Worm (Caenorhabditis elegans): ENCODE measurements around the gene snx-13.
"Not testable (repeated sequence)": the region's sequence is repeated elsewhere in the genome, so short reads cannot be mapped to it uniquely, and the experiment has no call there.

The snx-13 gene

DNA sequence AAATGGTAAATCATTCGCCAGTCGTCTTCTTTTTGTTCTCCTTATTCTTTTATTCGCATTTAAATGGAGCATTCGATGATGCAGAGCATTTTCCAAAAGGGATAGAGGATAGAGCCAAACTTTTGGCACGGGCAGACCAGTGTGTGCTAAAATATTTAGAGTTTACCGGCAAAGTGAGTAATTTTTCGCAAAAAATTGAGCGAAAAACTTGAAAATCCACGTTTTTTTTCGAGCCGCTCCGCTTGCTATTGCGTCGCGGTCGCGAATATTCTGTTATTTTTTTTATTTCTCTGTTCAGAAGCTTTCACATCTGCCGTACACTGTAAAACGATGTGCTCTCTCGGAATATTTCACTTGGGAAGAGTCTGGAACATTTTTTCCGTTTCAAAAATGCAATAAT is 1.6 kb upstream of the snx-13 start, which contains the start of gene Y116A8C.43:
TSS of gene Y116A8C.43 (plus strand) at position 3 of the 400 bp plus-strand sequence.
- TF ChIP-seq ama-1 (optimal IDR thresholded peaks at IDR 0.05) (peak; percentile 64), pes-1 (GFP tag; IDR thresholded peaks at IDR 0.05) (no peak), hmg-4 (GFP tag; optimal IDR thresholded peaks at IDR 0.05) (no peak)

DNA sequence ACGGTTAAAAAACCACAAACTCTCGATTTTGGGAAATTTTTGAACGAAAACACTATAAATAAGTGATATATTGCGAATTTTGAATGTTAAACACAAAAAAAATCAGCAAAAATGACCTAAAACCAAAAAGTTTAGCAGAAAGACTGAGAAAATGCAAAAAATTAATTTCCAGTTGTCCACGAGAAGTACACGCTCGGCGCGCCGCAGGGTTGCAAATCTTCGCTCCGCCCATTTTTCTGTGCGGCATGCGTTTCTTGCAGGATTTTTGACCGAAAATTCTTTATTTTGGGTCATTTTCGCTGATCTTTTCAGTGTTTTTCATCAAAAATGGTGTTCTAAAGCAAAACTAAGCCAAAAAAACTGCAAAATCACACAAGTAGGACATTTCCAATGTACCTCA is 2.4 kb downstream of the snx-13 start:
- no peak for TF ChIP-seq aly-1 (tag; optimal IDR thresholded peaks at IDR 0.05)
- TF ChIP-seq pes-1 (GFP tag; IDR thresholded peaks at IDR 0.05): no peak
- TF ChIP-seq hnd-1 (tag; optimal IDR thresholded peaks at IDR 0.05): no peak
- TF ChIP-seq sea-1 (GFP tag; conservative IDR thresholded peaks at IDR 0.05): no peak
- TF ChIP-seq B0310.2 (tag; optimal IDR thresholded peaks at IDR 0.05): no peak
- no peak for TF ChIP-seq hmbx-1 (tag; optimal IDR thresholded peaks at IDR 0.05)
- no peak for TF ChIP-seq tbx-11 (GFP tag; IDR thresholded peaks at IDR 0.05)
- no peak for TF ChIP-seq ama-1 (optimal IDR thresholded peaks at IDR 0.05)
- TF ChIP-seq ets-7 (tag; optimal IDR thresholded peaks at IDR 0.05): no peak
- no peak for TF ChIP-seq F13C5.2 (tag; optimal IDR thresholded peaks at IDR 0.05)
- no peak for TF ChIP-seq scrt-1 (GFP tag; IDR thresholded peaks at IDR 0.05)
- no peak for TF ChIP-seq flt-1 (GFP tag; IDR thresholded peaks at IDR 0.05)
- TF ChIP-seq ceh-13 (GFP tag; optimal IDR thresholded peaks at IDR 0.05): no peak
- TF ChIP-seq ceh-36 (tag; optimal IDR thresholded peaks at IDR 0.05): no peak

DNA sequence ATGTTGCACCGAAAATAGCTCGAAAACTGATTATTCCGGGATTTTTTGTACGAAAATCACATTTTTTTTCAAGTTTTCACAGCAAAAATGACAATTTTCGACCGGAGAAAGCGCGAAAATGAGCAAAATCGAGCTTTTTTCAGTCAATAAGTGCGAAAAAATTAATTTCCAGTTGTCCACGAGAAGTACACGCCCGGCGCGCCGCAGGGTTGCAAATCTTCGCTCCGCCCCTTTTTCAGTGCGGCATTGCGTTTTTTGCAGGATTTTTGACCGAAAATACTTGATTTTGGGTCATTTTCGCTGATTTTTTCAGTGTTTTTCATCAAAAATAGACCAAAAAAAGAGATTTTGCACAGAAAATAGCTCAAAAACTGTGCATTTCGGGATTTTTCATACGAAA is 2.9 kb downstream of the snx-13 start:
- TF ChIP-seq flt-1 (GFP tag; IDR thresholded peaks at IDR 0.05) (no peak), sea-1 (GFP tag; conservative IDR thresholded peaks at IDR 0.05) (no peak), ets-7 (tag; optimal IDR thresholded peaks at IDR 0.05) (no peak), tbx-37 (GFP tag; conservative IDR thresholded peaks at IDR 0.05) (no peak), scrt-1 (GFP tag; IDR thresholded peaks at IDR 0.05) (no peak), tra-4 (tag; optimal IDR thresholded peaks at IDR 0.05) (no peak), ceh-13 (GFP tag; optimal IDR thresholded peaks at IDR 0.05) (no peak), hmg-4 (GFP tag; optimal IDR thresholded peaks at IDR 0.05) (no peak), ama-1 (optimal IDR thresholded peaks at IDR 0.05) (no peak), F13C5.2 (tag; optimal IDR thresholded peaks at IDR 0.05) (no peak)

- no peak for TF ChIP-seq B0310.2 (tag; optimal IDR thresholded peaks at IDR 0.05)
- TF ChIP-seq flt-1 (GFP tag; IDR thresholded peaks at IDR 0.05): no peak
These were observed 8.6 kb downstream of the snx-13 start, which contains the start of gene Y116A8C.25 for ce11 chrIV:17078649-17079048. Y116A8C.25 (minus strand) TSS chrIV:17078749.

ce11 chrIV:17076000-17076399 is 11.2 kb downstream of the snx-13 start:
- TF ChIP-seq pes-1 (GFP tag; IDR thresholded peaks at IDR 0.05): 0 out of 2 replicates have a peak, but pooled peaks have one; percentile 33

DNA sequence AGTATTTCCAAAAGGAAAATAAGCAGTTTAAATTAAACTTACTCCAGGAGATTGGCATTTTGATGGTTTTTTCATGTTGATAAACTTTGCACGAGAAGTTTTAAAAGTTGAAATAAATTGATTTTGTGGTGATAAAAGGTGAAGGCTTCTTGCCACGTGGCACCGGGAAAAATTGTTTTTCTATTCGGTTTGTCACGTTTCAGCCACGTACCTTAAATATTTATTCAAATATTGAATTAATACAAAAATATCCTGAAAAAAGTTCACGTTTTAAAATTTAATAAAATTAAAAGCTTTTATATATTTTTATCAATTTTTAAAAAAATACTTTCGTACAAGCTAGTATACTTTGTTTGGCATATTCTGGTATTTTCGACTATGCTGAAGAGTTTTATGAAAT is 16.4 kb downstream of the snx-13 start, which contains the start of gene Y116A8C.24:
TSS of gene Y116A8C.24 (minus strand) at position 101 of the 400 bp plus-strand sequence.
- not testable (repeated sequence) for TF ChIP-seq tra-4 (tag; optimal IDR thresholded peaks at IDR 0.05); hnd-1 (tag; optimal IDR thresholded peaks at IDR 0.05); hmg-4 (GFP tag; optimal IDR thresholded peaks at IDR 0.05)

DNA sequence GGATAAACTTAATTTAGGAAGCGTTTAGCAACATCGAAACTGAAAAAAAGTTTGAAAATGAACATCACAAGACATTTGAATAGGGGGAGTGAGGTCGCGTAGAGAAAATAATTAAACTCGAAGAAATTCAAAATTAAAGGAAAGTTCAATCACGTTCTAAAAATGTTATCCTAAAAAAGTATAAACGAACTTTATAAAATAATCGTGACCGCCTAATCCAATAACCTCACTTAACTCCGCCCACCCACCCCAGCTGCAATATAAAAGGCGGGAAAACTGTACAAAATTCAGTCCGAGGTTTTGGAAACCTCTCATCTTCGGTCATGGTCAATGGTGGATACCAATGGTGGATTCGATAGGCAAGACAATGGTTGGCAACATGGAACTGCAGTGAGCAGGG is 22.3 kb downstream of the snx-13 start, which contains the start of gene Y116A8C.465:
TSS of gene Y116A8C.465 (plus strand) at position 301 of the 400 bp plus-strand sequence.
- TF ChIP-seq aly-1 (tag; optimal IDR thresholded peaks at IDR 0.05); ceh-13 (GFP tag; optimal IDR thresholded peaks at IDR 0.05); ama-1 (optimal IDR thresholded peaks at IDR 0.05): not testable (repeated sequence)

DNA sequence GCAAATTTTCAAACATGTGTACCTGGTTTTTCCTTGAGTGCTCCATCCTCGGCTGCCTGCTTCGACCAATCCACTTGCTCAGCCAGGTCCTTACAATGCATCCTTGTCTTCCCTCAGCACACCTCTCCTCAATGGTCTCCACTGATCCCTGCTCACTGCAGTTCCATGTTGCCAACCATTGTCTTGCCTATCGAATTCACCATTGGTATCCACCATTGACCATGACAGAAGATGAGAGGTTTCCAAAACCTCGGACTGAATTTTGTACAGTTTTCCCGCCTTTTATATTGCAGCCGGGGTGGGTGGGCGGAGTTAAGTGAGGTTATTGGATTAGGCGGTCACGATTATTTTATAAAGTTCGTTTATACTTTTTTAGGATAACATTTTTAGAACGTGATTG is 23.5 kb downstream of the snx-13 start, which contains the start of gene Y116A8C.467:
TSS of gene Y116A8C.467 (minus strand) at position 101 of the 400 bp plus-strand sequence.
- not testable (repeated sequence) for TF ChIP-seq hnd-1 (tag; optimal IDR thresholded peaks at IDR 0.05); hmg-4 (GFP tag; optimal IDR thresholded peaks at IDR 0.05); sea-1 (GFP tag; conservative IDR thresholded peaks at IDR 0.05)

ce11 chrIV:17058036-17058435 is 29.2 kb downstream of the snx-13 start, which contains the start of gene Y116A8C.44:
Y116A8C.44 (minus strand) TSS chrIV:17058136.
- TF ChIP-seq tra-4 (tag; optimal IDR thresholded peaks at IDR 0.05) (no peak), flt-1 (GFP tag; IDR thresholded peaks at IDR 0.05) (no peak), pes-1 (GFP tag; IDR thresholded peaks at IDR 0.05) (no peak), ceh-36 (tag; optimal IDR thresholded peaks at IDR 0.05) (no peak), tbx-11 (GFP tag; IDR thresholded peaks at IDR 0.05) (no peak), B0310.2 (tag; optimal IDR thresholded peaks at IDR 0.05) (no peak), hnd-1 (tag; optimal IDR thresholded peaks at IDR 0.05) (no peak), hmg-4 (GFP tag; optimal IDR thresholded peaks at IDR 0.05) (no peak), ets-7 (tag; optimal IDR thresholded peaks at IDR 0.05) (no peak)

DNA sequence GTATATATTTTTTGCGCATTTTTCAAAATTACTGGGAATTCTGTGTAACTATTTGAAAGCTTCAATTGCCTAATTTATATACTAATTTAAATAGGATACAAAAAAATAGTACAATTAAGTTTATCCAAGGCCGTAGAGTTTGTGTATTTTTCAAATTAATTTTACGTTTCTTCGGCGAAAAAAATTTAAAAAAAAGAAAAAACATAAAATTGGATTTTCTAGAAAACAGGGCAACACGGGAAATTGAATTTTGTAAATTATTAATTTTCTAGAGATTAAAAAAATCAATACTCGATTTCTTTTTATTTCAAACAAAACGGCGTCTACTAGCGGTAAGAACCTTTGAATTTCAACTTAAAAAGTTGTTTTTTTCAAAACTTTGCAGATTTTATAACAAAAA is 34.0 kb downstream of the snx-13 start, which contains the start of gene Y116A8C.23:
TSS of gene Y116A8C.23 (plus strand) at position 301 of the 400 bp plus-strand sequence.
- TF ChIP-seq F13C5.2 (tag; optimal IDR thresholded peaks at IDR 0.05) (no peak), tra-4 (tag; optimal IDR thresholded peaks at IDR 0.05) (no peak), pes-1 (GFP tag; IDR thresholded peaks at IDR 0.05) (no peak), flt-1 (GFP tag; IDR thresholded peaks at IDR 0.05) (no peak), hmbx-1 (tag; optimal IDR thresholded peaks at IDR 0.05) (no peak), ceh-36 (tag; optimal IDR thresholded peaks at IDR 0.05) (no peak), tbx-37 (GFP tag; conservative IDR thresholded peaks at IDR 0.05) (no peak), tbx-11 (GFP tag; IDR thresholded peaks at IDR 0.05) (no peak)
